Fruit fly (Drosophila melanogaster) whole organism, prepupa: ENCODE results near the gene CG5157.

Experiments used
- CG11762 ChIP-seq: fragments of 200-800 bp; sonication (Bioruptor generic); optimal IDR thresholded peaks from 3 replicates; lab custom pipeline; 2016; ENCODE audit warnings: missing biosample characterization, missing genetic modification characterization; ENCODE audit not compliant: insufficient read depth
- CG11902 ChIP-seq: fragments of 200-800 bp; sonication (Bioruptor generic); optimal IDR thresholded peaks from 3 replicates; lab custom pipeline; 2016; ENCODE audit warnings: missing biosample characterization, missing genetic modification characterization
- CG15336 ChIP-seq: fragments of 200-800 bp; sonication (Bioruptor generic); IDR thresholded peaks from 2 replicates; pipeline ENCODE4 v1.3.6; 2022; ENCODE audit warnings: missing biosample characterization, missing genetic modification characterization
- CG1621 ChIP-seq: fragments of 200-800 bp; sonication (Bioruptor generic); optimal IDR thresholded peaks from 3 replicates; lab custom pipeline; 2018; ENCODE audit warnings: missing biosample characterization, mild to moderate bottlenecking, missing genetic modification characterization
- CG16779 ChIP-seq: fragments of 200-800 bp; sonication (Bioruptor generic); optimal IDR thresholded peaks from 3 replicates; lab custom pipeline; 2017; ENCODE audit warnings: missing biosample characterization, mild to moderate bottlenecking, missing genetic modification characterization
- CG3032 ChIP-seq: fragments of 200-800 bp; optimal IDR thresholded peaks from 2 replicates; lab custom pipeline; 2019; ENCODE audit warnings: missing biosample characterization, mild to moderate bottlenecking, missing genetic modification characterization, moderate library complexity
- CG31627 ChIP-seq: fragments of 200-800 bp; sonication (Bioruptor generic); optimal IDR thresholded peaks from 3 replicates; lab custom pipeline; 2016; ENCODE audit warnings: missing biosample characterization, missing genetic modification characterization
- CG32006 ChIP-seq: fragments of 200-800 bp; sonication (Bioruptor generic); optimal IDR thresholded peaks from 3 replicates; lab custom pipeline; 2017; ENCODE audit warnings: missing biosample characterization, mild to moderate bottlenecking, missing genetic modification characterization
- CG34406 ChIP-seq: fragments of 200-800 bp; sonication (Bioruptor generic); optimal IDR thresholded peaks from 3 replicates; lab custom pipeline; 2016; ENCODE audit warnings: missing biosample characterization, missing genetic modification characterization
- CG3919 ChIP-seq: fragments of 200-800 bp; sonication (Bioruptor generic); optimal IDR thresholded peaks from 3 replicates; lab custom pipeline; 2016; ENCODE audit warnings: missing biosample characterization, missing genetic modification characterization
- CG6163 ChIP-seq: fragments of 200-800 bp; sonication (Bioruptor generic); IDR thresholded peaks from 3 replicates; pipeline ENCODE4 v1.3.6; 2022; ENCODE audit warnings: missing biosample characterization, missing genetic modification characterization
- CG6276 ChIP-seq: fragments of 200-800 bp; sonication (Bioruptor generic); optimal IDR thresholded peaks from 2 replicates; lab custom pipeline; 2017; ENCODE audit warnings: missing biosample characterization, mild to moderate bottlenecking, missing genetic modification characterization
- CG6792 ChIP-seq: fragments of 200-800 bp; sonication (Bioruptor generic); optimal IDR thresholded peaks from 3 replicates; lab custom pipeline; 2016; ENCODE audit warnings: missing biosample characterization, missing genetic modification characterization
- CG6808 ChIP-seq: fragments of 200-800 bp; sonication (Bioruptor generic); optimal IDR thresholded peaks from 3 replicates; lab custom pipeline; 2017; ENCODE audit warnings: missing biosample characterization, missing genetic modification characterization, mild to moderate bottlenecking, moderate library complexity, missing genetic modification reagents
- CG6854 ChIP-seq: fragments of 200-800 bp; sonication (Bioruptor generic); optimal IDR thresholded peaks from 2 replicates; lab custom pipeline; 2017; ENCODE audit warnings: missing biosample characterization, mild to moderate bottlenecking, missing genetic modification characterization
- CG7368 ChIP-seq: fragments of 200-800 bp; sonication (Bioruptor generic); optimal IDR thresholded peaks from 3 replicates; lab custom pipeline; 2016; ENCODE audit warnings: missing biosample characterization, missing genetic modification characterization
- CG8119 ChIP-seq: fragments of 200-800 bp; sonication (Bioruptor generic); IDR thresholded peaks from 3 replicates; pipeline ENCODE4 v1.3.6; 2022; ENCODE audit warnings: missing biosample characterization, missing genetic modification characterization
- CG8319 ChIP-seq: fragments of 200-800 bp; sonication (Bioruptor generic); optimal IDR thresholded peaks from 3 replicates; lab custom pipeline; 2016; ENCODE audit warnings: missing biosample characterization, missing genetic modification characterization
- CG9139 ChIP-seq: fragments of 200-800 bp; sonication (Bioruptor generic); optimal IDR thresholded peaks from 3 replicates; lab custom pipeline; 2017; ENCODE audit warnings: missing biosample characterization, mild to moderate bottlenecking, missing genetic modification characterization
- Eip75B ChIP-seq: fragments of 200-800 bp; sonication (Bioruptor generic); optimal IDR thresholded peaks from 3 replicates; lab custom pipeline; 2016; ENCODE audit warnings: missing biosample characterization, missing genetic modification characterization
- Eip78C ChIP-seq: fragments of 200-800 bp; sonication (Bioruptor generic); peaks from one replicate; lab custom pipeline; 2016; ENCODE audit warnings: missing biosample characterization, missing genetic modification characterization
- Eip93F ChIP-seq: fragments of 200-800 bp; sonication (Bioruptor generic); optimal IDR thresholded peaks from 2 replicates; lab custom pipeline; 2016; ENCODE audit warnings: missing biosample characterization, mild to moderate bottlenecking, missing genetic modification characterization
- Ets21C ChIP-seq: fragments of 200-800 bp; sonication (Bioruptor generic); optimal IDR thresholded peaks from 3 replicates; lab custom pipeline; 2016; ENCODE audit warnings: missing biosample characterization, missing genetic modification characterization
- Gug ChIP-seq: fragments of 200-800 bp; sonication (Bioruptor generic); IDR thresholded peaks from 2 replicates; pipeline ENCODE4 v1.3.6; 2022; ENCODE audit warnings: missing biosample characterization, missing genetic modification characterization
- Hr38 ChIP-seq: sonication (Bioruptor generic); optimal IDR thresholded peaks from 2 replicates; lab custom pipeline; 2016; ENCODE audit warnings: missing biosample characterization, missing genetic modification characterization
- Hr39 ChIP-seq: fragments of 200-800 bp; sonication (Bioruptor generic); optimal IDR thresholded peaks from 2 replicates; lab custom pipeline; 2016; ENCODE audit warnings: missing biosample characterization, missing genetic modification characterization
- Hr4 ChIP-seq: fragments of 200-800 bp; sonication (Bioruptor generic); optimal IDR thresholded peaks from 3 replicates; lab custom pipeline; 2016; ENCODE audit warnings: missing biosample characterization, missing genetic modification characterization
- Lpt ChIP-seq: fragments of 200-800 bp; sonication (Bioruptor generic); optimal IDR thresholded peaks from 3 replicates; lab custom pipeline; 2016; ENCODE audit warnings: missing biosample characterization, missing genetic modification characterization
- Met ChIP-seq: fragments of 200-800 bp; sonication (Bioruptor generic); optimal IDR thresholded peaks from 3 replicates; lab custom pipeline; 2016; ENCODE audit warnings: missing biosample characterization, missing genetic modification characterization
- OdsH ChIP-seq: fragments of 200-800 bp; sonication (Bioruptor generic); optimal IDR thresholded peaks from 3 replicates; lab custom pipeline; 2016; ENCODE audit warnings: missing biosample characterization, missing genetic modification characterization
- Sox102F ChIP-seq: fragments of 200-800 bp; sonication (Bioruptor generic); optimal IDR thresholded peaks from 2 replicates; lab custom pipeline; 2016; ENCODE audit warnings: missing biosample characterization, mild to moderate bottlenecking, missing genetic modification characterization
- Sox14 ChIP-seq: fragments of 200-800 bp; sonication (Bioruptor generic); optimal IDR thresholded peaks from 3 replicates; lab custom pipeline; 2016; ENCODE audit warnings: missing biosample characterization, missing genetic modification characterization
- Sox15 ChIP-seq: fragments of 200-800 bp; sonication (Bioruptor generic); optimal IDR thresholded peaks from 3 replicates; lab custom pipeline; 2016; ENCODE audit warnings: missing biosample characterization, missing genetic modification characterization
- achi ChIP-seq: fragments of 200-800 bp; sonication (Bioruptor generic); optimal IDR thresholded peaks from 3 replicates; lab custom pipeline; 2016; ENCODE audit warnings: missing biosample characterization, missing genetic modification characterization
- acj6 ChIP-seq: fragments of 200-800 bp; sonication (Bioruptor generic); optimal IDR thresholded peaks from 3 replicates; lab custom pipeline; 2016; ENCODE audit warnings: missing biosample characterization, missing genetic modification characterization
- dsx ChIP-seq: fragments of 200-800 bp; optimal IDR thresholded peaks from 3 replicates; lab custom pipeline; 2019; ENCODE audit warnings: missing biosample characterization, mild to moderate bottlenecking, missing genetic modification characterization, moderate library complexity; ENCODE audit not compliant: poor library complexity, severe bottlenecking
- eg ChIP-seq: fragments of 200-800 bp; sonication (Bioruptor generic); IDR thresholded peaks from 3 replicates; pipeline ENCODE4 v1.3.6; 2022; ENCODE audit warnings: missing biosample characterization, missing genetic modification characterization
- esn ChIP-seq: fragments of 200-800 bp; sonication (Bioruptor generic); optimal IDR thresholded peaks from 2 replicates; lab custom pipeline; 2016; ENCODE audit warnings: missing biosample characterization, mild to moderate bottlenecking, missing genetic modification characterization, moderate library complexity
- fkh ChIP-seq: fragments of 200-800 bp; sonication (Bioruptor generic); optimal IDR thresholded peaks from 3 replicates; lab custom pipeline; 2017; ENCODE audit warnings: missing biosample characterization, mild to moderate bottlenecking, missing genetic modification characterization, moderate library complexity
- pdm3 ChIP-seq: fragments of 200-800 bp; sonication (Bioruptor generic); optimal IDR thresholded peaks from 3 replicates; lab custom pipeline; 2016; ENCODE audit warnings: missing biosample characterization, missing genetic modification characterization
- salr ChIP-seq, 2 experiments: fragments of 200-800 bp; sonication (Bioruptor generic); optimal IDR thresholded peaks; 3 replicates each; lab custom pipeline; 2016 to 2018; ENCODE audit warnings: missing biosample characterization in 2 of 2, missing genetic modification characterization in 2 of 2, mild to moderate bottlenecking in 1 of 2
- spab ChIP-seq: fragments of 200-800 bp; sonication (Bioruptor generic); optimal IDR thresholded peaks from 2 replicates; lab custom pipeline; 2017; ENCODE audit warnings: missing biosample characterization, mild to moderate bottlenecking, missing genetic modification characterization, missing genetic modification reagents
- ss ChIP-seq, 2 experiments: fragments of 200-800 bp; sonication (Bioruptor generic); optimal IDR thresholded peaks; 2 replicates in 1 of 2; 3 replicates in 1 of 2; lab custom pipeline; 2017 to 2018; ENCODE audit warnings: mild to moderate bottlenecking in 2 of 2, missing biosample characterization in 2 of 2, missing genetic modification characterization in 2 of 2, moderate library complexity in 1 of 2
- svp ChIP-seq: fragments of 200-800 bp; sonication (Bioruptor generic); peaks from one replicate; lab custom pipeline; 2016; ENCODE audit warnings: missing biosample characterization, missing genetic modification characterization
- topi ChIP-seq: fragments of 200-800 bp; sonication (Bioruptor generic); optimal IDR thresholded peaks from 3 replicates; lab custom pipeline; 2016; ENCODE audit warnings: missing biosample characterization, missing genetic modification characterization

Gene CG5157

dm6 chr3L:16153089-16153488 lies 15.4 kb upstream of the CG5157 start:
- peak; percentile 70; the same call in 2 of the 3 replicates for TF ChIP-seq eg (GFP tag; lab: Robert Waterston, UW)
- TF ChIP-seq ss (GFP tag; optimal IDR thresholded peaks at IDR 0.05; lab: Kevin White, UChicago): peak; percentile 15 to 53
- peak; percentile 19 for TF ChIP-seq CG16779 (tag; lab: Kevin White, UChicago)
- TF ChIP-seq spab (GFP tag; lab: Kevin White, UChicago): peak; percentile 17
- peak; percentile 37 for TF ChIP-seq Lpt (GFP tag; lab: Kevin White, UChicago)
- peak; percentile 79; the same call in 2 of the 3 replicates for TF ChIP-seq CG6163 (GFP tag; lab: Robert Waterston, UW)
- peak; percentile 34 for TF ChIP-seq dsx
- peak; percentile 13 for TF ChIP-seq OdsH (GFP tag; lab: Kevin White, UChicago)
- TF ChIP-seq svp (GFP tag; lab: Kevin White, UChicago): peak; percentile 45
- peak; percentile 30 for TF ChIP-seq CG9139 (GFP tag; lab: Kevin White, UChicago)
- TF ChIP-seq CG34406 (GFP tag; lab: Kevin White, UChicago): no peak
- peak; percentile 44; the same call in 1 of the 2 replicates for TF ChIP-seq CG15336 (GFP tag; lab: Robert Waterston, UW)
- TF ChIP-seq CG1621 (tag; lab: Kevin White, UChicago): no peak
- peak; percentile 41 for TF ChIP-seq Gug (GFP tag; lab: Robert Waterston, UW)
- no peak for TF ChIP-seq topi (GFP tag; lab: Kevin White, UChicago)
- TF ChIP-seq CG3919 (GFP tag; lab: Kevin White, UChicago): peak; percentile 29
- peak; percentile 64 for TF ChIP-seq Eip78C (GFP tag; lab: Kevin White, UChicago)
- TF ChIP-seq CG6276 (GFP tag; lab: Kevin White, UChicago): peak; percentile 59
- TF ChIP-seq CG8119 (GFP tag; lab: Robert Waterston, UW): peak; percentile 59
- peak; percentile 53 for TF ChIP-seq CG6808 (GFP tag; lab: Kevin White, UChicago)
- no peak for TF ChIP-seq Eip75B (GFP tag; lab: Kevin White, UChicago)

dm6 chr3L:16151742-16152141 lies 14.1 kb upstream of the CG5157 start:
- no peak for TF ChIP-seq Lpt (GFP tag; lab: Kevin White, UChicago)
- no peak for TF ChIP-seq pdm3 (GFP tag; lab: Kevin White, UChicago)
- no peak for TF ChIP-seq achi (GFP tag; lab: Kevin White, UChicago)
- no peak for TF ChIP-seq CG6792 (GFP tag; lab: Kevin White, UChicago)
- TF ChIP-seq Hr39 (GFP tag; lab: Kevin White, UChicago): no peak
- no peak for TF ChIP-seq Gug (GFP tag; lab: Robert Waterston, UW)
- TF ChIP-seq Sox14 (GFP tag; lab: Kevin White, UChicago): no peak
- no peak for TF ChIP-seq Sox102F (GFP tag; lab: Kevin White, UChicago)
- no peak for TF ChIP-seq CG6163 (GFP tag; lab: Robert Waterston, UW)
- TF ChIP-seq CG32006: peak; percentile 19
- 0 out of 2 replicates have a peak, but pooled peaks have one; percentile 21 for TF ChIP-seq CG15336 (GFP tag; lab: Robert Waterston, UW)
- TF ChIP-seq Met (GFP tag; lab: Kevin White, UChicago): no peak
- TF ChIP-seq CG11762: no peak
- no peak for TF ChIP-seq CG11902 (GFP tag; lab: Kevin White, UChicago)
- no peak for TF ChIP-seq CG6854 (GFP tag; lab: Kevin White, UChicago)
- no peak; the same call in 2 of the 3 replicates for TF ChIP-seq eg (GFP tag; lab: Robert Waterston, UW)
- TF ChIP-seq Eip78C (GFP tag; lab: Kevin White, UChicago): no peak
- no peak for TF ChIP-seq Hr4 (GFP tag; lab: Kevin White, UChicago)

- TF ChIP-seq acj6 (no peak), Eip93F (GFP tag; lab: Kevin White, UChicago) (peak; percentile 20), Hr4 (GFP tag; lab: Kevin White, UChicago) (no peak), Sox15 (GFP tag; lab: Kevin White, UChicago) (no peak), CG8319 (no peak), fkh (GFP tag; lab: Kevin White, UChicago) (no peak), CG6792 (GFP tag; lab: Kevin White, UChicago) (no peak), CG3032 (no peak), pdm3 (GFP tag; lab: Kevin White, UChicago) (no peak), esn (GFP tag; lab: Kevin White, UChicago) (peak; percentile 18), Ets21C (GFP tag; lab: Kevin White, UChicago) (no peak), OdsH (GFP tag; lab: Kevin White, UChicago) (no peak), Sox14 (GFP tag; lab: Kevin White, UChicago) (peak; percentile 43), CG7368 (GFP tag; lab: Kevin White, UChicago) (no peak), Hr38 (GFP tag; lab: Kevin White, UChicago) (no peak), CG8119 (GFP tag; lab: Robert Waterston, UW) (no peak), Eip78C (GFP tag; lab: Kevin White, UChicago) (peak; percentile 72), CG3919 (GFP tag; lab: Kevin White, UChicago) (no peak), Hr39 (GFP tag; lab: Kevin White, UChicago) (no peak), CG15336 (GFP tag; lab: Robert Waterston, UW) (no peak), CG31627 (no peak), salr (GFP tag; optimal IDR thresholded peaks at IDR 0.05; lab: Kevin White, UChicago) (no peak), achi (GFP tag; lab: Kevin White, UChicago) (no peak)
Measured at dm6 chr3L:16150850-16151515, 13.3 kb upstream of the CG5157 start.
